Worm (Caenorhabditis elegans) whole organism, L4/young adult: ENCODE data around the gene glb-32.

Experiments used
- W03F9.2 ChIP-seq: fragments of 150-350 bp; optimal IDR thresholded peaks from 2 replicates; lab custom pipeline; 2014; ENCODE audit warnings: missing biosample characterization, missing genetic modification characterization
- him-1 ChIP-seq: sonication (generic microtip); optimal IDR thresholded peaks from 2 replicates; lab custom pipeline; 2016; ENCODE audit warnings: missing genotype, missing genetic modification reagents, missing genetic modification characterization, missing compliant biosample characterization

DNA sequence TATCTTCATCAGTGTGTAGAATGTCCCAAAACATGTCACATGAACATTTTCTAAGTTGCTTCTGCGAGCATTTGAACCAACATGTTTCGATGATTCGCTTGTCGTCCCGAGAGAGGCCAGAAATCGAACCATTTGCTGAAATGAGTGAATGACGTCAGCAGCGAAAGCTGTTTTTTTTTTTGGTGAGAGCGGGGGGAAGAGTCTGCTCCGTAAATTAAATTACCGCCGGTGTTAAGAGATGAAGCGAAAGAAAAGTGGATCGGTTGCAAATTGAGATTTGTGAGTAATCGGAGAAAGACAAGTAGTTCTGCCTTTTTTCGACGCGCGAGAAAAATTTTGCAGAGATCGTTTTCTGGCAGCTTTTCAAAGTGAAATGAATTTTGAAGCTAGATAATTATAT, 1.0 kb downstream of the glb-32 start:
- TF ChIP-seq him-1 (tag; lab: Kevin White, UChicago), result no peak
- TF ChIP-seq W03F9.2 (tag; lab: Kevin White, UChicago), result no peak
